Worm (Caenorhabditis elegans) whole organism, L3 larva: ENCODE results near the gene cyp-13A4.

Source experiments
- R02D3.7 ChIP-seq: fragments of 150-350 bp; optimal IDR thresholded peaks from 2 replicates; lab custom pipeline; 2014; ENCODE audit warnings: missing biosample characterization, missing genetic modification characterization
- elt-1 ChIP-seq: fragments of 150-350 bp; optimal IDR thresholded peaks from 2 replicates; lab custom pipeline; 2014; ENCODE audit warnings: missing biosample characterization, missing genetic modification characterization
- fkh-10 ChIP-seq: sonication (generic microtip); optimal IDR thresholded peaks from 2 replicates; lab custom pipeline; 2017; ENCODE audit warnings: missing biosample characterization, missing genetic modification reagents, missing genetic modification characterization
- lsy-12 ChIP-seq: sonication (generic microtip); optimal IDR thresholded peaks from 2 replicates; lab custom pipeline; 2016; ENCODE audit warnings: mild to moderate bottlenecking, missing genetic modification characterization, missing compliant biosample characterization
- nhr-12 ChIP-seq: fragments of 150-350 bp; optimal IDR thresholded peaks from 2 replicates; lab custom pipeline; 2014; ENCODE audit warnings: missing biosample characterization, missing genetic modification characterization
- tbx-2 ChIP-seq: sonication (generic microtip); optimal IDR thresholded peaks from 2 replicates; lab custom pipeline; 2016; ENCODE audit warnings: mild to moderate bottlenecking, missing genetic modification characterization, missing compliant biosample characterization
- unc-62 ChIP-seq: fragments of 150-350 bp; sonication (generic microtip); optimal IDR thresholded peaks from 4 replicates; lab custom pipeline; 2014; ENCODE audit warnings: missing biosample characterization, missing genetic modification reagents, missing genetic modification characterization

ce11 chrII:9838260-9838935, 40.9 kb upstream of the cyp-13A4 start, which contains the start of gene arrd-4:
- TF ChIP-seq R02D3.7 (tag; lab: Kevin White, UChicago) (no peak), tbx-2 (tag; lab: Kevin White, UChicago) (no peak), elt-1 (no peak), fkh-10 (GFP tag; lab: Kevin White, UChicago) (no peak), unc-62 (GFP tag; lab: Kevin White, UChicago) (no peak), lsy-12 (tag; lab: Kevin White, UChicago) (no peak), nhr-12 (no peak)
